Worm (Caenorhabditis elegans) whole organism, L4 larva: Measurements from ENCODE around the gene txt-1.
A peak's percentile ranks its signal among the peaks of the same experiment; 100 is the strongest.

Experiments
- ama-1 ChIP-seq: fragments of 150-350 bp; optimal IDR thresholded peaks from 2 replicates; lab custom pipeline; 2014; ENCODE audit warnings: inconsistent platforms, mixed read lengths
- ces-1 ChIP-seq: fragments of 150-350 bp; sonication (generic microtip); optimal IDR thresholded peaks from 4 replicates; lab custom pipeline; 2014; ENCODE audit warnings: missing biosample characterization, missing genetic modification reagents, missing genetic modification characterization
- ctbp-1 ChIP-seq: fragments of 200-800 bp; sonication (Bioruptor generic); IDR thresholded peaks from 2 replicates; pipeline ENCODE4 v1.3.6; 2022; ENCODE audit warnings: missing genetic modification reagents, missing genetic modification characterization, missing compliant biosample characterization
- dmd-8 ChIP-seq: fragments of 200-800 bp; sonication (Bioruptor generic); IDR thresholded peaks from 2 replicates; pipeline ENCODE4 v1.3.6; 2022; ENCODE audit warnings: missing genetic modification characterization, missing compliant biosample characterization
- dpl-1 ChIP-seq: fragments of 150-350 bp; optimal IDR thresholded peaks from 2 replicates; lab custom pipeline; 2014; ENCODE audit warnings: missing biosample characterization, missing genetic modification reagents, missing genetic modification characterization
- dve-1 ChIP-seq: sonication (generic microtip); optimal IDR thresholded peaks from 2 replicates; lab custom pipeline; 2017; ENCODE audit warnings: antibody characterized with exemption, mild to moderate bottlenecking, missing genetic modification characterization, missing compliant biosample characterization; ENCODE audit not compliant: insufficient read depth
- jun-1 ChIP-seq: fragments of 150-350 bp; optimal IDR thresholded peaks from 2 replicates; lab custom pipeline; 2014; ENCODE audit warnings: missing biosample characterization, missing genetic modification reagents, missing genetic modification characterization
- lir-3 ChIP-seq: sonication (generic microtip); optimal IDR thresholded peaks from 2 replicates; lab custom pipeline; 2016; ENCODE audit warnings: mild to moderate bottlenecking, missing genetic modification characterization, missing compliant biosample characterization
- mdl-1 ChIP-seq, 2 experiments: fragments of 150-350 bp in 1 of 2; sonication (generic microtip) in 1 of 2; optimal IDR thresholded peaks; 2 replicates each; lab custom pipeline; 2014 to 2017; ENCODE audit warnings: missing biosample characterization in 2 of 2, missing genetic modification characterization in 2 of 2
- nhr-6 ChIP-seq: fragments of 150-350 bp; optimal IDR thresholded peaks from 2 replicates; lab custom pipeline; 2014; ENCODE audit warnings: missing biosample characterization, missing genetic modification characterization
- nhr-76 ChIP-seq: fragments of 150-350 bp; optimal IDR thresholded peaks from 2 replicates; lab custom pipeline; 2014; ENCODE audit warnings: missing biosample characterization, missing genetic modification characterization
- nhr-77 ChIP-seq: fragments of 150-350 bp; optimal IDR thresholded peaks from 2 replicates; lab custom pipeline; 2014; ENCODE audit warnings: missing biosample characterization, missing genetic modification characterization
- unc-62 ChIP-seq, 3 experiments: fragments of 150-350 bp in 1 of 3; sonication (generic microtip); optimal IDR thresholded peaks in 2 of 3; peaks in 1 of 3; 1 replicate in 1 of 3; 2 replicates in 2 of 3; lab custom pipeline; 2014 to 2017; ENCODE audit warnings: missing biosample characterization in 3 of 3, missing genetic modification characterization in 3 of 3, missing genetic modification reagents in 3 of 3, missing genotype in 1 of 3

DNA sequence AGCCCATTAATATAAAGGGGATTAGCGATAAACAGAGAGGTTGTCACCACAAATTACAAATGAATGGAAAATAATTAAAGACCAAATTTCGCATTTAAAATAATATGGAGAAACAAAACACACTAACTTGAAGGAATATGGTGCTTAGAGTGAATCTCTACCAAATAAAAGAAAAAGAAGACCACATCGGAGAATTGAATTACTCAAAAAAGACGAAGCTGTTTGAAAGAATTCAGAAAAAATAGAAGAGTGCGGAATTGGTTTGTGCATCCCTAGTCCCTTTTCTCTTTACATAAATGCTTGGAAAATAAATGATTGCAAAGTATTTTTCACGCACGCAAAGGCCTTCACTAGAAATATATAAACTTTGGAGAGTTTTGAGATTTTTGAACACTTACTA lies 32.1 kb upstream of the txt-1 start:
- no peak for TF ChIP-seq ctbp-1 (GFP tag; lab: Robert Waterston, UW)
- TF ChIP-seq dve-1 = no peak
- no peak for TF ChIP-seq nhr-6 (tag; lab: Kevin White, UChicago)
- no peak for TF ChIP-seq unc-62 (GFP tag; optimal IDR thresholded peaks at IDR 0.05 in 1 of 2; lab: Kevin White, UChicago)
- no peak for TF ChIP-seq unc-62 (tag; optimal IDR thresholded peaks at IDR 0.05; lab: Kevin White, UChicago)
- TF ChIP-seq mdl-1 (tag; optimal IDR thresholded peaks at IDR 0.05; lab: Kevin White, UChicago) = no peak
- TF ChIP-seq ces-1 (GFP tag; lab: Kevin White, UChicago) = peak; percentile 26
- TF ChIP-seq dpl-1 (GFP tag; lab: Kevin White, UChicago) = no peak
- no peak for TF ChIP-seq nhr-76 (tag; lab: Kevin White, UChicago)
- TF ChIP-seq lir-3 (tag; lab: Kevin White, UChicago) = no peak
- TF ChIP-seq jun-1 (tag; lab: Kevin White, UChicago) = no peak
- no peak for TF ChIP-seq nhr-77
- TF ChIP-seq ama-1 (lab: Kevin White, UChicago) = no peak
- TF ChIP-seq dmd-8 (GFP tag; lab: Robert Waterston, UW) = no peak
